Fruit fly (Drosophila melanogaster) whole organism, pupa: Measurements from ENCODE around the gene tst.

Source experiments
- CG10348 ChIP-seq: fragments of 200-800 bp; sonication (Bioruptor generic); IDR thresholded peaks from 2 replicates; pipeline ENCODE4 v1.3.6; 2022; ENCODE audit warnings: missing biosample characterization, missing genetic modification characterization
- CG12605 ChIP-seq: fragments of 200-800 bp; sonication (Bioruptor generic); IDR thresholded peaks from 2 replicates; pipeline ENCODE4 v1.3.6; 2022; ENCODE audit warnings: missing biosample characterization, missing genetic modification characterization
- CG13204 ChIP-seq: fragments of 200-800 bp; sonication (Bioruptor generic); optimal IDR thresholded peaks from 2 replicates; lab custom pipeline; 2018; ENCODE audit warnings: missing biosample characterization, mild to moderate bottlenecking, missing genetic modification characterization, moderate library complexity
- CG14655 ChIP-seq: fragments of 200-800 bp; sonication (Bioruptor generic); optimal IDR thresholded peaks from 3 replicates; lab custom pipeline; 2017; ENCODE audit warnings: mild to moderate bottlenecking, missing biosample characterization, missing genetic modification reagents, missing genetic modification characterization
- CG15710 ChIP-seq: fragments of 200-800 bp; sonication (Bioruptor generic); optimal IDR thresholded peaks from 2 replicates; lab custom pipeline; 2018; ENCODE audit warnings: missing biosample characterization, mild to moderate bottlenecking, missing genetic modification characterization, moderate library complexity
- CG17806 ChIP-seq: fragments of 200-800 bp; sonication (Bioruptor generic); optimal IDR thresholded peaks from 2 replicates; lab custom pipeline; 2018; ENCODE audit warnings: missing biosample characterization, mild to moderate bottlenecking, missing genetic modification characterization, moderate library complexity
- CG32121 ChIP-seq: fragments of 200-800 bp; sonication (Bioruptor generic); IDR thresholded peaks from 2 replicates; pipeline ENCODE4 v1.3.6; 2022; ENCODE audit warnings: missing biosample characterization, missing genetic modification characterization
- CG34367 ChIP-seq: fragments of 200-800 bp; sonication (Bioruptor generic); optimal IDR thresholded peaks from 2 replicates; lab custom pipeline; 2018; ENCODE audit warnings: missing biosample characterization, mild to moderate bottlenecking, missing genetic modification characterization
- CG4496 ChIP-seq: fragments of 200-800 bp; sonication (Bioruptor generic); IDR thresholded peaks from 3 replicates; pipeline ENCODE4 v1.3.6; 2022; ENCODE audit warnings: missing biosample characterization, missing genetic modification characterization
- CG8159 ChIP-seq: fragments of 200-800 bp; sonication (Bioruptor generic); optimal IDR thresholded peaks from 3 replicates; lab custom pipeline; 2018; ENCODE audit warnings: missing biosample characterization, mild to moderate bottlenecking, missing genetic modification characterization, moderate library complexity
- CG8301 ChIP-seq: fragments of 200-800 bp; sonication (Bioruptor generic); optimal IDR thresholded peaks from 2 replicates; lab custom pipeline; 2018; ENCODE audit warnings: missing biosample characterization, mild to moderate bottlenecking, missing genetic modification characterization
- CG9948 ChIP-seq: fragments of 200-800 bp; sonication (Bioruptor generic); optimal IDR thresholded peaks from 2 replicates; lab custom pipeline; 2018; ENCODE audit warnings: missing biosample characterization, mild to moderate bottlenecking, missing genetic modification characterization, moderate library complexity
- D1 ChIP-seq: fragments of 200-800 bp; sonication (Bioruptor generic); optimal IDR thresholded peaks from 2 replicates; lab custom pipeline; 2018; ENCODE audit warnings: missing biosample characterization, mild to moderate bottlenecking, missing genetic modification characterization, moderate library complexity
- EcR ChIP-seq: fragments of 200-800 bp; sonication (Bioruptor generic); optimal IDR thresholded peaks from 3 replicates; lab custom pipeline; 2019; ENCODE audit warnings: missing biosample characterization, missing genetic modification characterization, mild to moderate bottlenecking, moderate library complexity, missing genetic modification reagents
- Ets98B ChIP-seq: fragments of 200-800 bp; sonication (Bioruptor generic); IDR thresholded peaks from 2 replicates; pipeline ENCODE4 v1.3.6; 2022; ENCODE audit warnings: missing biosample characterization, missing genetic modification characterization
- Pif1A ChIP-seq: fragments of 200-800 bp; sonication (Bioruptor generic); optimal IDR thresholded peaks from 3 replicates; lab custom pipeline; 2016; ENCODE audit warnings: missing biosample characterization, missing genetic modification characterization
- Pif1B ChIP-seq: fragments of 200-800 bp; sonication (Bioruptor generic); optimal IDR thresholded peaks from 3 replicates; lab custom pipeline; 2016; ENCODE audit warnings: missing biosample characterization, missing genetic modification characterization
- Snoo ChIP-seq: fragments of 200-800 bp; sonication (Bioruptor generic); optimal IDR thresholded peaks from 3 replicates; lab custom pipeline; 2017; ENCODE audit warnings: missing biosample characterization, mild to moderate bottlenecking, missing genetic modification characterization, inconsistent platforms
- fd96Ca ChIP-seq: fragments of 200-800 bp; sonication (Bioruptor generic); IDR thresholded peaks from 3 replicates; pipeline ENCODE4 v1.3.6; 2022; ENCODE audit warnings: missing biosample characterization, missing genetic modification characterization
- gl ChIP-seq: fragments of 200-800 bp; sonication (Bioruptor generic); optimal IDR thresholded peaks from 2 replicates; lab custom pipeline; 2018; ENCODE audit warnings: missing biosample characterization, mild to moderate bottlenecking, missing genetic modification characterization
- rn ChIP-seq: fragments of 200-800 bp; sonication (Bioruptor generic); IDR thresholded peaks from 2 replicates; pipeline ENCODE4 v1.3.6; 2022; ENCODE audit warnings: missing biosample characterization, missing genetic modification characterization

The tst gene

dm6 chr3R:23787632-23787960 lies 14.9 kb upstream of the tst start:
- TF ChIP-seq EcR (GFP tag; lab: Kevin White, UChicago) (peak; percentile 85), Snoo (tag; lab: Kevin White, UChicago) (no peak), CG4496 (GFP tag; lab: Robert Waterston, UW) (no peak), CG34367 (tag; lab: Kevin White, UChicago) (no peak), fd96Ca (GFP tag; lab: Robert Waterston, UW) (no peak), gl (tag; lab: Kevin White, UChicago) (no peak)

DNA sequence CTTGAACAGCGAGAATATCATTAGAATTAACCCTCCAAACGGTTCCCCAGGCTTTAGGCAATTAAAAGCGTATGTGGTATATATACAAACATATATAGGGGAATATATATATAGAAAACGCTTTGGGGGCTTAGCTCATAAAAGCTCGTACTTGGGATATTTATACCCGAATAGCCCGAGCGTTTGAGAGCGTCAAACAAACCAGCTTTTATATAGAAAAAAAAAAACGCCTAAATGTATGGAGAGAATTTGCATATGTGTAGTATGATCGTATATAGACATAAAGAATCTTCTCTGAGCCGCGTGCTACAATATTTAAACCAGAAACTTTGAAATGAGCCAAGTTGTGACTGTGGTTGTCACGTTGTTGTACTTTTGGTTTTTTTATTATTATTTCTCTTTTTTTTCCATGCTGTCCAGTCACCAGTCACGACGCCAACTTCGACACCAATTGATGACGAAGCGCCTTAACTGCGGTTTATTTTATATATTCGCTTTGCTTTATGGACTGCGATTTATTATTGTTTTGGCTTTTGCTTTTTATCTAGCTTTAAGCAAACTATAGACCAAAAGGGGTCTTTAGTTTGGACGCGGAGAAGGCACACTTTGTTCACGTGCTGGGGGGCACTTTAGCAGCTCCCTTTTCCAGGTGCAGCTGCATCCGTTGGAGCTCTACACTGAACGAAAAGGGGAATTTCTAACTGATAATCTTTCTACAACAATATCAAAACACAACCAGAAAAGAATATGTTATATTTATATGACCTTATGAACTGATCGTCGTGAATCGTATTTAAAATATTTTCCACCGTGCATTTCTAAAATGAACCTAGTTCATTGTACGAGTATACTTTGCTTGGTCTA lies 14.3 kb upstream of the tst start:
- no peak; the same call in 1 of the 2 replicates for TF ChIP-seq CG12605 (GFP tag; lab: Robert Waterston, UW)
- peak; percentile 88 for TF ChIP-seq CG4496 (GFP tag; lab: Robert Waterston, UW)
- TF ChIP-seq CG14655 (GFP tag; lab: Kevin White, UChicago): peak; percentile 77
- no peak for TF ChIP-seq CG13204 (GFP tag; lab: Kevin White, UChicago)
- TF ChIP-seq CG10348 (GFP tag; lab: Robert Waterston, UW): no peak
- TF ChIP-seq CG34367 (tag; lab: Kevin White, UChicago): peak; percentile 21
- peak; percentile 39; the same call in 1 of the 2 replicates for TF ChIP-seq CG32121
- TF ChIP-seq EcR (GFP tag; lab: Kevin White, UChicago): no peak
- peak; percentile 38 for TF ChIP-seq Pif1A (GFP tag; lab: Kevin White, UChicago)
- TF ChIP-seq CG17806: peak; percentile 33
- peak; percentile 51 for TF ChIP-seq CG15710 (tag; lab: Kevin White, UChicago)
- peak; percentile 62 for TF ChIP-seq CG8159 (tag; lab: Kevin White, UChicago)
- peak; percentile 69 for TF ChIP-seq gl (tag; lab: Kevin White, UChicago)
- TF ChIP-seq Snoo (tag; lab: Kevin White, UChicago): no peak
- TF ChIP-seq Pif1B: peak; percentile 78
- TF ChIP-seq CG9948 (tag; lab: Kevin White, UChicago): peak; percentile 63
- peak; percentile 20 for TF ChIP-seq CG8301 (tag; lab: Kevin White, UChicago)
- peak; percentile 57 for TF ChIP-seq Ets98B (GFP tag; lab: Robert Waterston, UW)
- TF ChIP-seq D1: peak; percentile 50
- peak; percentile 71; the same call in 2 of the 3 replicates for TF ChIP-seq fd96Ca (GFP tag; lab: Robert Waterston, UW)
- peak; percentile 71 for TF ChIP-seq rn (GFP tag; lab: Robert Waterston, UW)

dm6 chr3R:23784925-23785680 lies 12.4 kb upstream of the tst start:
- TF ChIP-seq rn (GFP tag; lab: Robert Waterston, UW) (no peak), CG32121 (no peak), CG13204 (GFP tag; lab: Kevin White, UChicago) (peak; percentile 44), EcR (GFP tag; lab: Kevin White, UChicago) (peak; percentile 47), gl (tag; lab: Kevin White, UChicago) (peak; percentile 68), Pif1B (no peak), CG8159 (tag; lab: Kevin White, UChicago) (no peak), D1 (no peak), Ets98B (GFP tag; lab: Robert Waterston, UW) (no peak), CG12605 (GFP tag; lab: Robert Waterston, UW) (no peak), CG9948 (tag; lab: Kevin White, UChicago) (no peak)

dm6 chr3R:23783961-23784360 lies 11.3 kb upstream of the tst start:
- TF ChIP-seq EcR (GFP tag; lab: Kevin White, UChicago): peak; percentile 34
- peak; percentile 83 for TF ChIP-seq CG4496 (GFP tag; lab: Robert Waterston, UW)
- TF ChIP-seq Snoo (tag; lab: Kevin White, UChicago): peak; percentile 62
- peak; percentile 58; the same call in 1 of the 2 replicates for TF ChIP-seq Ets98B (GFP tag; lab: Robert Waterston, UW)
- TF ChIP-seq CG8159 (tag; lab: Kevin White, UChicago): peak; percentile 90
- peak; percentile 77 for TF ChIP-seq D1
- peak; percentile 85 for TF ChIP-seq CG34367 (tag; lab: Kevin White, UChicago)
- TF ChIP-seq rn (GFP tag; lab: Robert Waterston, UW): peak; percentile 49; the same call in 1 of the 2 replicates
- peak; percentile 92 for TF ChIP-seq CG9948 (tag; lab: Kevin White, UChicago)
- peak; percentile 59 for TF ChIP-seq gl (tag; lab: Kevin White, UChicago)
- TF ChIP-seq Pif1A (GFP tag; lab: Kevin White, UChicago): peak; percentile 90
- TF ChIP-seq CG12605 (GFP tag; lab: Robert Waterston, UW): peak; percentile 56
- TF ChIP-seq CG14655 (GFP tag; lab: Kevin White, UChicago): peak; percentile 93
- peak; percentile 90 for TF ChIP-seq CG15710 (tag; lab: Kevin White, UChicago)
- peak; percentile 89 for TF ChIP-seq CG8301 (tag; lab: Kevin White, UChicago)
- TF ChIP-seq Pif1B: peak; percentile 79
- peak; percentile 61; the same call in 1 of the 2 replicates for TF ChIP-seq CG32121
- peak; percentile 77 for TF ChIP-seq CG13204 (GFP tag; lab: Kevin White, UChicago)
- TF ChIP-seq CG10348 (GFP tag; lab: Robert Waterston, UW): 0 out of 2 replicates have a peak, but pooled peaks have one; percentile 40
- peak; percentile 89 for TF ChIP-seq CG17806
- peak; percentile 59; the same call in 2 of the 3 replicates for TF ChIP-seq fd96Ca (GFP tag; lab: Robert Waterston, UW)

DNA sequence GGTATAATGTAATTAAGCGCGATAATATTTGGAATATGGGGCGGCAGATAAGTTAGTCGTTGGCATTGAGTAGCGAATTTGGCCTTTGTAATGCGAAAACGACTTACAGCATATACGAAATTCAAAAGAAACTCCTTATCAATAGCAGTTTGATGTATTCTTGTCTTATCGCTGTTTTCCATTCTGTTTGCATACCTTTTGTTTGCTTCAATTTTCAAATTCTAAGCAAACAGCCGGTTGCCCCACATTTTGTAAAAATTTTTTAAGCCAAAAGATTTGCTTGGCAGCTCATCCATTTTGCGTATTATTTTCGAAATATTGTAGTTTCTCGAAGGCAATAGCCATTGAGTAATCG lies 10.7 kb upstream of the tst start:
- no peak for TF ChIP-seq Pif1A (GFP tag; lab: Kevin White, UChicago)
- TF ChIP-seq CG4496 (GFP tag; lab: Robert Waterston, UW): 0 out of 3 replicates have a peak, but pooled peaks have one; percentile 5
- TF ChIP-seq CG32121: no peak
- no peak for TF ChIP-seq CG12605 (GFP tag; lab: Robert Waterston, UW)
- TF ChIP-seq, all 21 proteins: peak for 1
